Worm (Caenorhabditis elegans): ENCODE measurements around the gene C49C3.6.

DNA sequence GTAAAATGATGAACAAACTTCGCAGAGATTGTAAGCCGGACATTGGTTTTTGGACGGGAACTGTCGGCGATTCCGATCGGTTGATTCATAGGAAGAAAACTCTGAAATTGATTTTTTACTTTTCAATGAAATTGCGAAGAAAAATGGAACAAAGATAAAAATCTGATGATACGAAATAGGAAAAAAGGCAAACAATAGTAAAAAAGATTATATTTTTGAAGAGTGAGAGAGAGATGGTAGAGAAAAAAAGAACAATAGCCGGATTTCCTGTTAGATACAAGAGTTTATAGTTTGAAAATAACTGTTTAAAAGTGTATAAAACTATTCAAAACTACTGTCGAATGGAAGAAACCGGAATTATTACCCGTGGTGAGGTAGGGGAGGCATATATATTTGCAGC, 47.2 kb upstream of the C49C3.6 start, which contains the start of gene nra-1:
- no peak for TF ChIP-seq elt-4 (tag; optimal IDR thresholded peaks at IDR 0.05)
- TF ChIP-seq odd-2 (tag; optimal IDR thresholded peaks at IDR 0.05), result no peak

Measured in whole organism, late embryonic.